Fruit fly (Drosophila melanogaster): ENCODE results near the gene Rubicon.
A peak's percentile ranks its signal among the peaks of the same experiment; 100 is the strongest.

Gene Rubicon

DNA sequence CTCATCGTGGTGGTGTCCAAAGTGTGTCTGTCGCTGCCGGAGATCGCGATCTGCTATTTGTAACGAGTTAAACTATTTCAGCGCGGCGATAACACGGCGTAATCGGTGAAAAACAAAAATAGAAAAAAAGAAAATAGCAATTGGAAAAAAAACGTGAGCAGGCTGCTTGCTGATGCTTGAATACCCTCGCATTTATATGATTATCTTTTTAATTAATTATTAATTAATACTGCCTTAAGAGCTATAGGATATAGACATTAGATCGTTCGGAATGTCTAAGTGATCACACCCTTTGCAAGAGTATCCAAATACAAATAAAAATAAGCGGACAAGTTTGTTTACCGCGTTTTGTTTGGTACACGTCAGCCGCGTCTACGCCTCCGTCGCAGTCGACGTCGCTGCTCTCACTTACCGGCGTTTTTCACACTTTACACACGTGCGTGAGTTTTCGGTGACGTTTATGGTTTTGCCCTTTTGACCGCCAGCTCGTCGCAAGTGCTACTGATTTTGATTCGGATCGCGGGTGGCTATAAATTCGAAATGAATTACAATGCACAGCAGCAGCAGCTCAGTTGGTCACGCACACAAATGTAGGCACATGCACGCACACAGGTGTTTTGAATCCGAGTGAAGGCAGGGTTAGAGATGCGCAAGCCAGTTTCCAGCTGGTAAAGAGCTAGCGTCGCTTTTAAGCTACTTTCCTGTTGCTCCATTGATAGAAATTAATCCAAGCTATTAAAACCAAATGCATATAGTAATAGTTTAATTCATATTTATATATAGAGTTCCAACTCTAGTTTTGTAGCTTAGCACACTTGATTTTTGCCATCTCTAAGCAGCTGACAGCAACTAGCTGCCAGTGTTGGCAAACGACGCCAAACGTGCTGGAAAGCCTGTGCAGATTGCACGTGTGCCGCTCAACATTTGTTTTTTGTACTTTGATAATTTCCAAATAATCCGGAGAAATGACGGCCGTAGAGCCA, 37.5 kb downstream of the Rubicon start, which contains the start of the genes CG2004 and CG1785:
TSS of gene CG2004 (minus strand) at position 861 of the 983 bp plus-strand sequence.
TSS of gene CG1785 (plus strand) at position 873 of the 983 bp plus-strand sequence.
- TF ChIP-seq h (GFP tag; optimal IDR thresholded peaks at IDR 0.05), result peak; percentile 95
- TF ChIP-seq Hnf4 (GFP tag; optimal IDR thresholded peaks at IDR 0.05), result peak; percentile 92
- peak; percentile 80 for TF ChIP-seq woc (GFP tag; optimal IDR thresholded peaks at IDR 0.05)
- TF ChIP-seq br (GFP tag; optimal IDR thresholded peaks at IDR 0.05), result peak; percentile 90
- TF ChIP-seq usp (GFP tag; optimal IDR thresholded peaks at IDR 0.05), result no peak
- no peak for TF ChIP-seq Rel (GFP tag; optimal IDR thresholded peaks at IDR 0.05)
- peak; percentile 70 for TF ChIP-seq Rel (tag; optimal IDR thresholded peaks at IDR 0.05)
- TF ChIP-seq pan (optimal IDR thresholded peaks at IDR 0.05), result no peak
- TF ChIP-seq CrebA (GFP tag; optimal IDR thresholded peaks at IDR 0.05; ENCODE audit: borderline replicate concordance), result no peak
- no peak for TF ChIP-seq Dfd (GFP tag; optimal IDR thresholded peaks at IDR 0.05)
- peak; percentile 87 for TF ChIP-seq CG9705 (GFP tag; optimal IDR thresholded peaks at IDR 0.05)
- TF ChIP-seq dsf (GFP tag; optimal IDR thresholded peaks at IDR 0.05; ENCODE audit: borderline replicate concordance), result peak; percentile 81
- TF ChIP-seq HLH106 (tag; optimal IDR thresholded peaks at IDR 0.05), result peak; percentile 93
- peak; percentile 91 for TF ChIP-seq OdsH (GFP tag; optimal IDR thresholded peaks at IDR 0.05)
- peak; percentile 88 for TF ChIP-seq Myc (optimal IDR thresholded peaks at IDR 0.05)
- TF ChIP-seq brk (GFP tag; optimal IDR thresholded peaks at IDR 0.05), result no peak
- peak; percentile 94 for TF ChIP-seq fru (GFP tag; optimal IDR thresholded peaks at IDR 0.05)
- no peak for TF ChIP-seq Vsx2 (GFP tag; optimal IDR thresholded peaks at IDR 0.05; ENCODE audit: partially characterized antibody)
- TF ChIP-seq CG32264 (GFP tag; optimal IDR thresholded peaks at IDR 0.05), result peak; percentile 42
- TF ChIP-seq Abd-B (GFP tag; optimal IDR thresholded peaks at IDR 0.05), result no peak
- peak; percentile 88 for TF ChIP-seq GATAd (GFP tag; optimal IDR thresholded peaks at IDR 0.05)
- TF ChIP-seq Hr83 (GFP tag; optimal IDR thresholded peaks at IDR 0.05; ENCODE audit: poor library complexity, severe bottlenecking), result no peak
- TF ChIP-seq Jra (GFP tag; optimal IDR thresholded peaks at IDR 0.05), result peak; percentile 86
- peak in 1 of 2 experiments; percentile 96 for TF ChIP-seq foxo (GFP tag; optimal IDR thresholded peaks at IDR 0.05)
- peak; percentile 93 for TF ChIP-seq sv (GFP tag; optimal IDR thresholded peaks at IDR 0.05)
- peak; percentile 89 for TF ChIP-seq psq (GFP tag; optimal IDR thresholded peaks at IDR 0.05)
- no peak for TF ChIP-seq N (GFP tag; optimal IDR thresholded peaks at IDR 0.05)
- TF ChIP-seq tai (GFP tag; optimal IDR thresholded peaks at IDR 0.05), result no peak
- TF ChIP-seq Sp1 (GFP tag; optimal IDR thresholded peaks at IDR 0.05), result peak; percentile 87
- peak; percentile 87 for TF ChIP-seq dmrt93B (GFP tag; optimal IDR thresholded peaks at IDR 0.05)
- no peak for TF ChIP-seq Mio (GFP tag; optimal IDR thresholded peaks at IDR 0.05)
- TF ChIP-seq sage (GFP tag; optimal IDR thresholded peaks at IDR 0.05), result peak; percentile 84
- peak; percentile 94 for TF ChIP-seq rgr (GFP tag; optimal IDR thresholded peaks at IDR 0.05)
- peak; percentile 90 for TF ChIP-seq ey (GFP tag; optimal IDR thresholded peaks at IDR 0.05)

- TF ChIP-seq Hr78 (GFP tag; optimal IDR thresholded peaks at IDR 0.05), result no peak
- TF ChIP-seq GATAd (GFP tag; optimal IDR thresholded peaks at IDR 0.05), result no peak
- peak; percentile 36 for TF ChIP-seq Myc (optimal IDR thresholded peaks at IDR 0.05)
- no peak for TF ChIP-seq dl (GFP tag; optimal IDR thresholded peaks at IDR 0.05; ENCODE audit: insufficient read depth in 1 of 2, partially characterized antibody in 2 of 2)
- peak; percentile 17 for TF ChIP-seq HLH106 (tag; optimal IDR thresholded peaks at IDR 0.05)
- no peak for TF ChIP-seq h (GFP tag; optimal IDR thresholded peaks at IDR 0.05)
- no peak for TF ChIP-seq Hnf4 (GFP tag; optimal IDR thresholded peaks at IDR 0.05)
- TF ChIP-seq fru (GFP tag; optimal IDR thresholded peaks at IDR 0.05), result peak; percentile 45
- no peak for TF ChIP-seq CG32264 (GFP tag; optimal IDR thresholded peaks at IDR 0.05)
- TF ChIP-seq CG9705 (GFP tag; optimal IDR thresholded peaks at IDR 0.05), result no peak
- TF ChIP-seq Sp1 (GFP tag; optimal IDR thresholded peaks at IDR 0.05), result peak; percentile 36
- no peak for TF ChIP-seq lola (GFP tag; optimal IDR thresholded peaks at IDR 0.05)
- no peak for TF ChIP-seq jim (GFP tag; optimal IDR thresholded peaks at IDR 0.05)
- no peak for TF ChIP-seq sage (GFP tag; optimal IDR thresholded peaks at IDR 0.05)
- TF ChIP-seq Rel (GFP tag; optimal IDR thresholded peaks at IDR 0.05), result no peak
- no peak for TF ChIP-seq Rel (tag; optimal IDR thresholded peaks at IDR 0.05)
- no peak for TF ChIP-seq brk (GFP tag; optimal IDR thresholded peaks at IDR 0.05)
- TF ChIP-seq dsf (GFP tag; optimal IDR thresholded peaks at IDR 0.05; ENCODE audit: borderline replicate concordance), result no peak
- TF ChIP-seq Vsx2 (GFP tag; optimal IDR thresholded peaks at IDR 0.05; ENCODE audit: partially characterized antibody), result no peak
- peak in 1 of 2 experiments; percentile 30 for TF ChIP-seq foxo (GFP tag; optimal IDR thresholded peaks at IDR 0.05)
- no peak for TF ChIP-seq br (GFP tag; optimal IDR thresholded peaks at IDR 0.05)
- no peak for TF ChIP-seq dmrt93B (GFP tag; optimal IDR thresholded peaks at IDR 0.05)
- peak; percentile 36 for TF ChIP-seq rgr (GFP tag; optimal IDR thresholded peaks at IDR 0.05)
- TF ChIP-seq tai (GFP tag; optimal IDR thresholded peaks at IDR 0.05), result no peak
- no peak for TF ChIP-seq Dif (GFP tag; optimal IDR thresholded peaks at IDR 0.05; ENCODE audit: partially characterized antibody)
- no peak for TF ChIP-seq Dfd (GFP tag; optimal IDR thresholded peaks at IDR 0.05)
- TF ChIP-seq psq (GFP tag; optimal IDR thresholded peaks at IDR 0.05), result no peak
- no peak for TF ChIP-seq Jra (GFP tag; optimal IDR thresholded peaks at IDR 0.05)
- TF ChIP-seq N (GFP tag; optimal IDR thresholded peaks at IDR 0.05), result no peak
- TF ChIP-seq ey (GFP tag; optimal IDR thresholded peaks at IDR 0.05), result peak; percentile 6
- peak; percentile 5 for TF ChIP-seq woc (GFP tag; optimal IDR thresholded peaks at IDR 0.05)
- TF ChIP-seq usp (GFP tag; optimal IDR thresholded peaks at IDR 0.05), result no peak
- no peak for TF ChIP-seq Abd-B (GFP tag; optimal IDR thresholded peaks at IDR 0.05)
- no peak for TF ChIP-seq OdsH (GFP tag; optimal IDR thresholded peaks at IDR 0.05)
- TF ChIP-seq CrebA (GFP tag; optimal IDR thresholded peaks at IDR 0.05; ENCODE audit: borderline replicate concordance), result no peak
- TF ChIP-seq sv (GFP tag; optimal IDR thresholded peaks at IDR 0.05), result no peak
Measured at dm6 chrX:8720213-8720612, 43.4 kb downstream of the Rubicon start, which contains the start of gene CG1789. Gene CG1789 (plus strand): TSS chrX:8720520.
